Fruit fly (Drosophila melanogaster) whole organism, wandering third instar larva: Measurements from ENCODE around the gene CG6602.
A peak's percentile ranks its signal among the peaks of the same experiment; 100 is the strongest.

Source experiments
- Abd-B ChIP-seq: fragments of >200 bp; optimal IDR thresholded peaks from 2 replicates; lab custom pipeline; 2017; ENCODE audit warnings: missing biosample characterization, missing genetic modification characterization
- CG9705 ChIP-seq: fragments of 200-800 bp; sonication (Bioruptor generic); optimal IDR thresholded peaks from 2 replicates; lab custom pipeline; 2018; ENCODE audit warnings: missing biosample characterization, mild to moderate bottlenecking, missing genetic modification characterization
- CrebA ChIP-seq: fragments of 200-800 bp; sonication (Bioruptor generic); optimal IDR thresholded peaks from 2 replicates; lab custom pipeline; 2016; ENCODE audit warnings: missing biosample characterization, mild to moderate bottlenecking, missing genetic modification characterization, borderline replicate concordance
- Dfd ChIP-seq: fragments of >200 bp; optimal IDR thresholded peaks from 2 replicates; lab custom pipeline; 2017; ENCODE audit warnings: missing biosample characterization, missing genetic modification characterization
- Hnf4 ChIP-seq: fragments of 200-800 bp; sonication (Bioruptor generic); optimal IDR thresholded peaks from 2 replicates; lab custom pipeline; 2016; ENCODE audit warnings: missing biosample characterization, mild to moderate bottlenecking, missing genetic modification characterization
- Hr83 ChIP-seq: fragments of 200-300 bp; sonication (Bioruptor generic); optimal IDR thresholded peaks from 2 replicates; lab custom pipeline; 2016; ENCODE audit warnings: missing biosample characterization, mild to moderate bottlenecking, missing genetic modification characterization, moderate library complexity; ENCODE audit not compliant: poor library complexity, severe bottlenecking
- Mio ChIP-seq: sonication (Bioruptor generic); optimal IDR thresholded peaks from 2 replicates; lab custom pipeline; 2016; ENCODE audit warnings: missing biosample characterization, missing genetic modification characterization
- Myc ChIP-seq: fragments of >200 bp; optimal IDR thresholded peaks from 2 replicates; lab custom pipeline; 2017
- OdsH ChIP-seq: fragments of 200-800 bp; sonication (Bioruptor generic); optimal IDR thresholded peaks from 2 replicates; lab custom pipeline; 2016; ENCODE audit warnings: missing biosample characterization, mild to moderate bottlenecking, missing genetic modification characterization
- Rel ChIP-seq, 2 experiments: fragments of 200-800 bp; sonication (Bioruptor generic) in 1 of 2; optimal IDR thresholded peaks; 2 replicates in 1 of 2; 3 replicates in 1 of 2; lab custom pipeline; 2016 to 2019; ENCODE audit warnings: mild to moderate bottlenecking in 2 of 2, missing biosample characterization in 2 of 2, missing genetic modification characterization in 2 of 2, moderate library complexity in 1 of 2
- Sp1 ChIP-seq: fragments of 200-800 bp; sonication (Bioruptor generic); optimal IDR thresholded peaks from 3 replicates; lab custom pipeline; 2019; ENCODE audit warnings: missing biosample characterization, mild to moderate bottlenecking, missing genetic modification characterization, moderate library complexity
- Vsx2 ChIP-seq: fragments of 200-300, 225-300 bp; sonication (Bioruptor generic); optimal IDR thresholded peaks from 2 replicates; lab custom pipeline; 2018; ENCODE audit warnings: missing biosample characterization, missing genetic modification characterization; ENCODE audit not compliant: partially characterized antibody
- br ChIP-seq: fragments of 200-800 bp; sonication (Bioruptor generic); optimal IDR thresholded peaks from 2 replicates; lab custom pipeline; 2016; ENCODE audit warnings: missing biosample characterization, missing genetic modification characterization
- dl ChIP-seq, 2 experiments: fragments of 175-275, 200-275 bp in 1 of 2; fragments of 200-275 bp in 1 of 2; sonication (Bioruptor generic); optimal IDR thresholded peaks; lab custom pipeline; 2018; ENCODE audit warnings: mild to moderate bottlenecking in 2 of 2, missing biosample characterization in 2 of 2, missing genetic modification characterization in 2 of 2, moderate library complexity in 2 of 2; ENCODE audit not compliant: partially characterized antibody in 2 of 2, insufficient read depth in 1 of 2
- dmrt93B ChIP-seq: fragments of 200-800 bp; sonication (Bioruptor generic); optimal IDR thresholded peaks from 2 replicates; lab custom pipeline; 2018; ENCODE audit warnings: missing biosample characterization, mild to moderate bottlenecking, missing genetic modification characterization
- dsf ChIP-seq: sonication (Bioruptor generic); optimal IDR thresholded peaks from 2 replicates; lab custom pipeline; 2016; ENCODE audit warnings: missing biosample characterization, missing genetic modification characterization, borderline replicate concordance
- ey ChIP-seq: fragments of 200-800 bp; sonication (Bioruptor generic); optimal IDR thresholded peaks from 2 replicates; lab custom pipeline; 2016; ENCODE audit warnings: missing biosample characterization, missing genetic modification characterization
- foxo ChIP-seq, 2 experiments: fragments of 200-800 bp; sonication (Bioruptor generic); optimal IDR thresholded peaks; 2 replicates in 1 of 2; 3 replicates in 1 of 2; lab custom pipeline; 2016 to 2017; ENCODE audit warnings: missing biosample characterization in 2 of 2, missing genetic modification characterization in 2 of 2
- h ChIP-seq: fragments of 200-800 bp; sonication (Bioruptor generic); optimal IDR thresholded peaks from 3 replicates; lab custom pipeline; 2016; ENCODE audit warnings: missing biosample characterization, mild to moderate bottlenecking, missing genetic modification characterization
- jim ChIP-seq: fragments of 175-275, 200-325 bp; sonication (Bioruptor generic); optimal IDR thresholded peaks from 2 replicates; lab custom pipeline; 2016; ENCODE audit warnings: missing biosample characterization, mild to moderate bottlenecking, missing genetic modification characterization
- lola ChIP-seq: fragments of >200 bp; optimal IDR thresholded peaks from 2 replicates; lab custom pipeline; 2017; ENCODE audit warnings: missing biosample characterization, missing genetic modification characterization
- rgr ChIP-seq: fragments of 200-800 bp; sonication (Bioruptor generic); optimal IDR thresholded peaks from 3 replicates; lab custom pipeline; 2016; ENCODE audit warnings: missing biosample characterization, mild to moderate bottlenecking, missing genetic modification characterization
- sage ChIP-seq: fragments of 200-800 bp; sonication (Bioruptor generic); optimal IDR thresholded peaks from 2 replicates; lab custom pipeline; 2016; ENCODE audit warnings: missing biosample characterization, mild to moderate bottlenecking, missing genetic modification characterization
- tai ChIP-seq: sonication (Bioruptor generic); optimal IDR thresholded peaks from 2 replicates; lab custom pipeline; 2016; ENCODE audit warnings: missing biosample characterization, missing genetic modification characterization
- usp ChIP-seq: fragments of >200 bp; optimal IDR thresholded peaks from 2 replicates; lab custom pipeline; 2017; ENCODE audit warnings: missing biosample characterization, missing genetic modification characterization
- woc ChIP-seq: sonication (Bioruptor generic); optimal IDR thresholded peaks from 2 replicates; lab custom pipeline; 2016; ENCODE audit warnings: missing biosample characterization, mild to moderate bottlenecking, missing genetic modification characterization

The CG6602 gene

DNA sequence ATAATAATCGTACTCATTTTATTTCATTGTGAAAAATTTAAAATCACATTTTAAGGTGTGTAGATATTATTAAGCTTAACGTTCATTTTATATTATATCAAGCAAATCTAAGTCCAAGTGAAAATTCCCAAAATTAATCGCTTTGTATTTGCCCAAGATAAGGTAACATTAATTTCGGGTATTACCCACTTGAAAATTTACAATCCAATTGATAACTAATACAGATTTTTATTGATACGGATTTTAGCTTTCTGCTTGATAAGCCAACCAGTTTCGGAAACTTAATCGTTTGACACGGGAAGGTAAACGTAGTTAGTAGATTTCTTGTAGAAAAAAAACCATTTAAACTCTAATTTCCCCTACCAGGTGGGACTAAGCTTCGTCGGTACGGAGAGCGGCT lies 38.9 kb upstream of the CG6602 start:
- no peak for TF ChIP-seq Rel (GFP tag; optimal IDR thresholded peaks at IDR 0.05; lab: Kevin White, UChicago)
- peak; percentile 86 for TF ChIP-seq Rel (tag; optimal IDR thresholded peaks at IDR 0.05; lab: Kevin White, UChicago)
- no peak for TF ChIP-seq ey
- no peak for TF ChIP-seq sage (GFP tag; lab: Kevin White, UChicago)

DNA sequence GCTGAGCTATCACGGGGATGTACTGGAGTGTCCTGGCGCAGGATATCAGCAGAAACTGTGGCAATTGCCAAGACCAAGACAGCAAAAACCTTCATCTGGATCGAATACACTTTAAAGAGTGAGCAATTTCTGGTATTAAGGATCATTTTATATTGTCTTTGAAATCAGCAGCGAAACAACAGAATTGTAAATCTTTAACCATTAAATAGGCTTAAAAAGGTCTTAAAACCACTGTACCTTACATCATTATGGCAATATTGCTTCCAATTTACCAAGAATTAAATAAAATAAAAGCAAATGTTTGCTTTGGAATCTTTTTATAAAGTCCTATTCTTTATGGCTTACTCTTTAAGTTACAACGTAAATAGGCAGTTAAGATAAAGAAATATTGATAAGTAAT lies 37.4 kb upstream of the CG6602 start, which contains the start of gene CG10477:
Gene CG10477, minus strand, starts transcription at position 101 of the 400 bp plus-strand sequence.
- TF ChIP-seq Sp1 (GFP tag; lab: Kevin White, UChicago) (no peak), h (GFP tag; lab: Kevin White, UChicago) (no peak), lola (GFP tag; lab: Kevin White, UChicago) (no peak), tai (GFP tag; lab: Kevin White, UChicago) (no peak), OdsH (GFP tag; lab: Kevin White, UChicago) (no peak), Myc (lab: Kevin White, UChicago) (no peak), rgr (GFP tag; lab: Kevin White, UChicago) (no peak), Hnf4 (GFP tag; lab: Kevin White, UChicago) (no peak), CG9705 (no peak), usp (GFP tag; lab: Kevin White, UChicago) (no peak), sage (GFP tag; lab: Kevin White, UChicago) (no peak), ey (no peak), jim (GFP tag; lab: Kevin White, UChicago) (no peak), Hr83 (GFP tag; lab: Kevin White, UChicago) (no peak), dmrt93B (no peak), dsf (GFP tag; lab: Kevin White, UChicago) (no peak)
- TF ChIP-seq, all 38 proteins: peak for 0

DNA sequence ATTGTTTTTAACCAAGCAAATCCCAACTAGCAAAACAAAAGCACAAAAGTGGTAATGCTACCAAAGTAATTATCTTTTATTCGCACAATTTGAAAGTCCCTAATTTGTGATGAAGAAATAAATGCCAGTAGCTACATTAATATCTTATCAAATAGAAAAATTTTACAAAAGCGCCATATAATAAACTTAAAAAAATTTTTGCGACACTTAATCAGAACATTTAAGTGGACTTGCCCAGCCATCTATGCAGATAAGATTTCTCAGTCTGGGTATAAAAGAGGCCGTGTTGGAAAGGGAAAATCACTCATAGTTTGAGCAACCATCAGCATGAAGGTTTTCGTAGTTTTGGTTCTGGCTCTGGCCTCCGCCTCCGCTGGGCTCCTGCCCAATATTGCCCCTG lies 37.0 kb upstream of the CG6602 start, which contains the start of gene yip7:
Gene yip7, plus strand, starts transcription at position 301 of the 400 bp plus-strand sequence.
- TF ChIP-seq foxo (GFP tag; optimal IDR thresholded peaks at IDR 0.05; lab: Kevin White, UChicago): no peak
- no peak for TF ChIP-seq br (GFP tag; lab: Kevin White, UChicago)

DNA sequence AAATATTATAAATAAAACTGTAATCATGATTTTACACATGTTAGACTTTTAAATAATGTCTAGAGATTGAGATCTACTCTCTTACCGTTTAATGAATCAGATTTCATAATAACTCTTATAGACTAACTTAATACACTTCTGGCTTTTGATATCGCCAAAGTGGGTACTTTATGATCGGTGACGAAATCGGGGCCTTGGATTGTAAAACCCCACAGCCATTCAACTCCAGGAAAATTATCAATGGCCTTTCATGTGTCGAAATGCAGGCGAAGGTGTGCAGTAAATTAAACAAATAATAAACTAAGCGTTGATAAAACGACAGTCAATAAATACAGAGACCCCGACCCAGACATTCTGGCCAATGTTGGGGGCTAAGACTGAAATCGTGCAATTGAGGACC lies 35.8 kb upstream of the CG6602 start:
- TF ChIP-seq Hr83 (GFP tag; lab: Kevin White, UChicago): no peak
- no peak for TF ChIP-seq Abd-B
- no peak for TF ChIP-seq Rel (GFP tag; optimal IDR thresholded peaks at IDR 0.05; lab: Kevin White, UChicago)
- peak; percentile 33 for TF ChIP-seq Rel (tag; optimal IDR thresholded peaks at IDR 0.05; lab: Kevin White, UChicago)
- no peak for TF ChIP-seq OdsH (GFP tag; lab: Kevin White, UChicago)

DNA sequence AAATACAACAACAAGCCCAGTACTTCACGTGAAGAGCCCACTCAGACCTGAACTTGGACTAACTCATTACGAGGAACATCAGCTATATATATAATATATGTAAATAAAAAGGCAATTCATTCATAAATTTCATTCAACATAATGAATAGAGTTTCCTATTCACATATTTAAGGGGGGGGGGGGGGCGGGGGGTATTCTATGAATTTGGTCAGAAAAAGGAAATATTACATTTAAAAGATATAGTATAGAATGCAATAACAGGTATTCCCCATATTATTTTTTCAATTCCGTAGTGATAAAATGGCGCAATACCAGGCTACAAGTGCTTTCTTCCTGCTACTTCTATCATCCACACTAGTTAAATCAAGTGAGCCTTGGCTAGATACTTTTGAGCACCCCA lies 35.1 kb upstream of the CG6602 start, which contains the start of gene CG6462:
Gene CG6462, plus strand, starts transcription at position 301 of the 400 bp plus-strand sequence.
- no peak for TF ChIP-seq rgr (GFP tag; lab: Kevin White, UChicago)

DNA sequence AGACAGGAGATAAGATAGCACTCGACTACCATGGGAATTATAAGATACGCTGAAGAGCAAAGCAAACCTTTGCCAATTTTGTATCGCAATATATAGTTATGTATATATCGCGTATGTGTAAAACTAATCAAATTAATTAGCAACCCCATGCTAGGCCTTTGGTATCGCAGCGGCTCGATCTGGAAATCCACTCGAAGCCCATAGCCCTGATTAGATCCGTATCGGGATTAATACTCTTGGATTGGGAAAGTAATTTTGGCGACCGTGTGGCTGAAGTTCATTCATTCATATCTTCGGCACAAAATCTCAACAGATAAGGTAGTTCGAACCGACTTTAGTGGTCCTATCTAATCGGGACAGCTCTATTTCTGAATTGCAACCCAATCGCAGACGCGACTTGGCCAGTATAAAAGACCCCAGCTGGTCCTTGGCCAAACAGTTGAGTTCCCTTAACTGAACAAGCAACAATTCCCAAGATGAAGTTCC lies 33.2 kb upstream of the CG6602 start, which contains the start of gene Jon65Aiv:
Gene Jon65Aiv, plus strand, starts transcription at position 436 of the 486 bp plus-strand sequence.
- TF ChIP-seq h (GFP tag; lab: Kevin White, UChicago) (peak; percentile 43), Vsx2 (no peak)

DNA sequence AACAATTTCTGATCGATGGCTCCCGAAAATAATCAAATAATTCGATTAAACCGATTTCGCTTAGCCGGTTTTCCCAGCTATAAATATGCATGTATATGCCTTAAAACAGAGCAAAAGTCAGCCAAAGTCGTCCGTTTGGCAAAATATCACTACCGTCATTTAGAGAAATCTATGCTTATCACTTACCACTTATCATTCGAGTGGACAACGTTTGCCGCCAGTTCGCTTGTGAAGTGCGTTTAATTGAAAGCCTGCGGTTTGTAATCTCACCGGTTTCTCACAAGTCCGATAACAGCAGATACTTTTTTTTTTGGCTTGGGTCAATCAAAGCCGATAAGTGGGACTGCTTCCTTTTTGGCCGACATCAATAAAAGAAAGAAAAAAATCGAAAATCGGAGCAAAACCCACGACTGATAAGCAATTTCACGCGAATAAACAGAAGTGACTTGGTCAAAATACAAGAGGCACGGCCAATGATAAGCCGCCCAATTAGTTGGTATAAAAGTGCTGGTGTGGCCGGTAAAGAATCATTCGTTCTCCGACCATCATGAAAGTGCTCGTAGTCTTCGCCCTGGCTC lies 21.6 kb upstream of the CG6602 start, which contains the start of gene Jon65Aiii:
Gene Jon65Aiii, plus strand, starts transcription at position 528 of the 578 bp plus-strand sequence.
- TF ChIP-seq woc (GFP tag; lab: Kevin White, UChicago) (no peak), lola (GFP tag; lab: Kevin White, UChicago) (no peak), Mio (GFP tag; lab: Kevin White, UChicago) (no peak), dl (GFP tag; optimal IDR thresholded peaks at IDR 0.05; lab: Kevin White, UChicago; ENCODE audit: insufficient read depth in 1 of 2, partially characterized antibody in 2 of 2) (peak in 1 of 2 experiments; percentile 62), CrebA (GFP tag; lab: Kevin White, UChicago) (peak; percentile 32), h (GFP tag; lab: Kevin White, UChicago) (peak; percentile 88), Dfd (GFP tag; lab: Kevin White, UChicago) (no peak)
- TF ChIP-seq, all 38 proteins: peak for 3
